Fruit fly (Drosophila melanogaster) whole organism, embryonic: Measurements from ENCODE around the gene faf.

Experiments
- Atf6 ChIP-seq: fragments of 200-800 bp; sonication (Bioruptor generic); IDR thresholded peaks from 2 replicates; pipeline ENCODE4 v1.3.6; 2022; ENCODE audit warnings: missing biosample characterization, missing genetic modification characterization
- BtbVII ChIP-seq: fragments of 200-800 bp; sonication (Bioruptor generic); optimal IDR thresholded peaks from 3 replicates; lab custom pipeline; 2017; ENCODE audit warnings: missing biosample characterization, mild to moderate bottlenecking, missing genetic modification characterization
- Bteb2 ChIP-seq: fragments of 200-800 bp; sonication (Bioruptor generic); optimal IDR thresholded peaks from 2 replicates; lab custom pipeline; 2016; ENCODE audit warnings: missing biosample characterization, missing genetic modification characterization
- CG11085 ChIP-seq: fragments of 200-800 bp; sonication (Bioruptor generic); IDR thresholded peaks from 2 replicates; pipeline ENCODE4 v1.3.6; 2022; ENCODE audit warnings: missing biosample characterization, missing genetic modification characterization
- CG11093 ChIP-seq: fragments of 200-800 bp; sonication (Bioruptor generic); IDR thresholded peaks from 3 replicates; pipeline ENCODE4 v1.3.6; 2022; ENCODE audit warnings: missing biosample characterization, missing genetic modification characterization
- CG12236 ChIP-seq: fragments of 200-800 bp; sonication (Bioruptor generic); optimal IDR thresholded peaks from 2 replicates; lab custom pipeline; 2016; ENCODE audit warnings: missing biosample characterization, missing genetic modification characterization
- CG12659 ChIP-seq: fragments of 200-800 bp; sonication (Bioruptor generic); optimal IDR thresholded peaks from 3 replicates; lab custom pipeline; 2017; ENCODE audit warnings: mild to moderate bottlenecking, missing biosample characterization, missing genetic modification reagents, missing genetic modification characterization
- CG12942 ChIP-seq: fragments of 200-800 bp; sonication (Bioruptor generic); optimal IDR thresholded peaks from 3 replicates; lab custom pipeline; 2016; ENCODE audit warnings: missing biosample characterization, missing genetic modification characterization
- CG13287 ChIP-seq: fragments of 200-800 bp; sonication (Bioruptor generic); IDR thresholded peaks from 2 replicates; pipeline ENCODE4 v1.3.6; 2022; ENCODE audit warnings: missing biosample characterization, missing genetic modification characterization; ENCODE audit not compliant: partially characterized antibody
- CG14014 ChIP-seq: fragments of 200-800 bp; sonication (Bioruptor generic); IDR thresholded peaks from 2 replicates; pipeline ENCODE4 v1.3.6; 2022; ENCODE audit warnings: missing biosample characterization, missing genetic modification characterization
- CG15073 ChIP-seq: fragments of 200-800 bp; sonication (Bioruptor generic); optimal IDR thresholded peaks from 2 replicates; lab custom pipeline; 2016; ENCODE audit warnings: missing biosample characterization, missing genetic modification characterization
- CG15514 ChIP-seq: fragments of 200-800 bp; sonication (Bioruptor generic); optimal IDR thresholded peaks from 3 replicates; lab custom pipeline; 2017; ENCODE audit warnings: missing biosample characterization, missing genetic modification characterization, mild to moderate bottlenecking, moderate library complexity, missing genetic modification reagents
- CG15696 ChIP-seq: fragments of 200-800 bp; sonication (Bioruptor generic); optimal IDR thresholded peaks from 2 replicates; lab custom pipeline; 2019; ENCODE audit warnings: missing biosample characterization, mild to moderate bottlenecking, missing genetic modification characterization, moderate library complexity
- CG1603 ChIP-seq: fragments of 200-800 bp; sonication (Bioruptor generic); optimal IDR thresholded peaks from 2 replicates; lab custom pipeline; 2019; ENCODE audit warnings: missing biosample characterization, mild to moderate bottlenecking, missing genetic modification characterization, moderate library complexity
- CG17186 ChIP-seq: fragments of 200-800 bp; sonication (Bioruptor generic); optimal IDR thresholded peaks from 3 replicates; lab custom pipeline; 2017; ENCODE audit warnings: missing biosample characterization, missing genetic modification reagents, missing genetic modification characterization
- CG18476 ChIP-seq: fragments of 200-800 bp; sonication (Bioruptor generic); optimal IDR thresholded peaks from 2 replicates; lab custom pipeline; 2016; ENCODE audit warnings: missing biosample characterization, mild to moderate bottlenecking, missing genetic modification characterization
- CG2116 ChIP-seq: fragments of 200-800 bp; sonication (Bioruptor generic); optimal IDR thresholded peaks from 3 replicates; lab custom pipeline; 2018; ENCODE audit warnings: missing biosample characterization, mild to moderate bottlenecking, missing genetic modification characterization
- CG2889 ChIP-seq: fragments of 200-800 bp; sonication (Bioruptor generic); IDR thresholded peaks from 3 replicates; pipeline ENCODE4 v1.3.6; 2022; ENCODE audit warnings: missing biosample characterization, missing genetic modification characterization
- CG30020 ChIP-seq: fragments of 200-800 bp; optimal IDR thresholded peaks from 2 replicates; lab custom pipeline; 2019; ENCODE audit warnings: missing biosample characterization, mild to moderate bottlenecking, missing genetic modification characterization, moderate library complexity
- CG3407 ChIP-seq: fragments of 200-800 bp; sonication (Bioruptor generic); optimal IDR thresholded peaks from 2 replicates; lab custom pipeline; 2018; ENCODE audit warnings: missing biosample characterization, mild to moderate bottlenecking, missing genetic modification characterization
- CG3847 ChIP-seq: fragments of 200-800 bp; sonication (Bioruptor generic); IDR thresholded peaks from 2 replicates; pipeline ENCODE4 v1.3.6; 2022; ENCODE audit warnings: missing biosample characterization, missing genetic modification characterization
- CG3995 ChIP-seq: fragments of 200-800 bp; sonication (Bioruptor generic); optimal IDR thresholded peaks from 3 replicates; lab custom pipeline; 2016; ENCODE audit warnings: missing biosample characterization, missing genetic modification characterization
- CG4854 ChIP-seq: fragments of 200-800 bp; sonication (Bioruptor generic); optimal IDR thresholded peaks from 2 replicates; lab custom pipeline; 2016; ENCODE audit warnings: missing biosample characterization, missing genetic modification characterization, inconsistent platforms
- CG7271 ChIP-seq: fragments of 200-800 bp; sonication (Bioruptor generic); optimal IDR thresholded peaks from 2 replicates; lab custom pipeline; 2018; ENCODE audit warnings: missing biosample characterization, mild to moderate bottlenecking, missing genetic modification characterization, moderate library complexity
- CHES-1-like ChIP-seq: fragments of 200-800 bp; sonication (Bioruptor generic); optimal IDR thresholded peaks from 2 replicates; lab custom pipeline; 2016; ENCODE audit warnings: missing biosample characterization, missing genetic modification characterization
- Doc3 ChIP-seq: fragments of 200-800 bp; sonication (Bioruptor generic); IDR thresholded peaks from 3 replicates; pipeline ENCODE4 v1.3.6; 2022; ENCODE audit warnings: missing biosample characterization, missing genetic modification characterization; ENCODE audit not compliant: partially characterized antibody
- Gug ChIP-seq: fragments of 200-800 bp; sonication (Bioruptor generic); IDR thresholded peaks from 4 replicates; pipeline ENCODE4 v1.3.6; 2022; ENCODE audit warnings: missing biosample characterization, missing genetic modification characterization
- Hr3 ChIP-seq: fragments of 200-800 bp; sonication (Bioruptor generic); optimal IDR thresholded peaks from 3 replicates; lab custom pipeline; 2016; ENCODE audit warnings: missing biosample characterization, missing genetic modification characterization
- Kr ChIP-seq: fragments of 200-800 bp; sonication (Bioruptor generic); optimal IDR thresholded peaks from 2 replicates; lab custom pipeline; 2017; ENCODE audit warnings: missing biosample characterization, mild to moderate bottlenecking, missing genetic modification characterization
- Meics ChIP-seq: fragments of 200-800 bp; sonication (Bioruptor generic); optimal IDR thresholded peaks from 2 replicates; lab custom pipeline; 2017; ENCODE audit warnings: missing biosample characterization, mild to moderate bottlenecking, missing genetic modification characterization
- Mes4 ChIP-seq: fragments of 200-800 bp; sonication (Bioruptor generic); optimal IDR thresholded peaks from 2 replicates; lab custom pipeline; 2016; ENCODE audit warnings: missing biosample characterization, missing genetic modification characterization
- Sry-δ ChIP-seq: fragments of 200-800 bp; sonication (Bioruptor generic); optimal IDR thresholded peaks from 2 replicates; lab custom pipeline; 2016; ENCODE audit warnings: missing biosample characterization, missing genetic modification characterization
- Ssrp ChIP-seq: fragments of 200-800 bp; sonication (Bioruptor generic); optimal IDR thresholded peaks from 2 replicates; lab custom pipeline; 2018; ENCODE audit warnings: missing biosample characterization, mild to moderate bottlenecking, missing genetic modification characterization, moderate library complexity
- TFAM ChIP-seq: fragments of 200-800 bp; sonication (Bioruptor generic); optimal IDR thresholded peaks from 2 replicates; lab custom pipeline; 2017; ENCODE audit warnings: missing biosample characterization, missing genetic modification characterization, inconsistent platforms
- Xrp1 ChIP-seq: fragments of 200-800 bp; sonication (Bioruptor generic); IDR thresholded peaks from 2 replicates; pipeline ENCODE4 v1.3.6; 2022; ENCODE audit warnings: missing biosample characterization, missing genetic modification characterization
- ase ChIP-seq: fragments of 200-800 bp; sonication (Bioruptor generic); IDR thresholded peaks from 3 replicates; pipeline ENCODE4 v1.3.6; 2022; ENCODE audit warnings: missing biosample characterization, missing genetic modification characterization
- dm ChIP-seq: fragments of 200-800 bp; sonication (Bioruptor generic); optimal IDR thresholded peaks from 3 replicates; lab custom pipeline; 2016; ENCODE audit warnings: missing biosample characterization, missing genetic modification characterization
- ewg ChIP-seq: fragments of 200-800 bp; sonication (Bioruptor generic); optimal IDR thresholded peaks from 3 replicates; lab custom pipeline; 2017; ENCODE audit warnings: mild to moderate bottlenecking, missing biosample characterization, missing genetic modification reagents, missing genetic modification characterization
- grau ChIP-seq: fragments of 200-800 bp; optimal IDR thresholded peaks from 3 replicates; lab custom pipeline; 2019; ENCODE audit warnings: missing biosample characterization, mild to moderate bottlenecking, missing genetic modification characterization, moderate library complexity
- gt ChIP-seq: fragments of 200-800 bp; sonication (Bioruptor generic); IDR thresholded peaks from 2 replicates; pipeline ENCODE4 v1.3.6; 2022; ENCODE audit warnings: missing biosample characterization, missing genetic modification characterization
- jing ChIP-seq: fragments of 200-800 bp; sonication (Bioruptor generic); optimal IDR thresholded peaks from 2 replicates; lab custom pipeline; 2018; ENCODE audit warnings: missing biosample characterization, mild to moderate bottlenecking, missing genetic modification characterization
- jumu ChIP-seq: fragments of 200-800 bp; sonication (Bioruptor generic); optimal IDR thresholded peaks from 3 replicates; lab custom pipeline; 2016; ENCODE audit warnings: missing biosample characterization, missing genetic modification characterization
- knrl ChIP-seq: fragments of 200-800 bp; sonication (Bioruptor generic); IDR thresholded peaks from 3 replicates; pipeline ENCODE4 v1.3.6; 2022; ENCODE audit warnings: missing biosample characterization, missing genetic modification characterization; ENCODE audit not compliant: partially characterized antibody
- pros ChIP-seq: fragments of 200-800 bp; sonication (Bioruptor generic); optimal IDR thresholded peaks from 3 replicates; lab custom pipeline; 2019; ENCODE audit warnings: missing biosample characterization, mild to moderate bottlenecking, missing genetic modification characterization, moderate library complexity
- pzg ChIP-seq: fragments of 200-800 bp; sonication (Bioruptor generic); optimal IDR thresholded peaks from 3 replicates; lab custom pipeline; 2018; ENCODE audit warnings: missing biosample characterization, mild to moderate bottlenecking, missing genetic modification characterization, moderate library complexity
- sna ChIP-seq: fragments of 200-800 bp; sonication (Bioruptor generic); IDR thresholded peaks from 2 replicates; pipeline ENCODE4 v1.3.6; 2022; ENCODE audit warnings: missing biosample characterization, missing genetic modification characterization; ENCODE audit not compliant: partially characterized antibody
- tna ChIP-seq: fragments of 200-800 bp; sonication (Bioruptor generic); IDR thresholded peaks from 2 replicates; pipeline ENCODE4 v1.3.6; 2022; ENCODE audit warnings: missing biosample characterization, missing genetic modification characterization; ENCODE audit not compliant: partially characterized antibody
- trem ChIP-seq: fragments of 200-800 bp; optimal IDR thresholded peaks from 3 replicates; lab custom pipeline; 2019; ENCODE audit warnings: missing biosample characterization, mild to moderate bottlenecking, missing genetic modification characterization, moderate library complexity
- zfh1 ChIP-seq: fragments of 200-800 bp; sonication (Bioruptor generic); IDR thresholded peaks from 3 replicates; pipeline ENCODE4 v1.3.6; 2022; ENCODE audit warnings: missing biosample characterization, missing genetic modification characterization

The faf gene

dm6 chr3R:31793664-31794417 lies 17.0 kb downstream of the faf start, which contains the start of the genes Mccc1 and Acf (continued):
- no peak for TF ChIP-seq dm (GFP tag; lab: Kevin White, UChicago)
- TF ChIP-seq Xrp1 (GFP tag; lab: Robert Waterston, UW): peak; percentile 54
- 0 out of 4 replicates have a peak, but pooled peaks have one; percentile 6 for TF ChIP-seq Gug (GFP tag; lab: Robert Waterston, UW)
- TF ChIP-seq Doc3 (GFP tag; lab: Robert Waterston, UW): peak; percentile 50; the same call in 2 of the 3 replicates
- TF ChIP-seq CG15073 (GFP tag; lab: Kevin White, UChicago): no peak
- peak; percentile 44 for TF ChIP-seq ewg (GFP tag; lab: Kevin White, UChicago)
- TF ChIP-seq ase (GFP tag; lab: Robert Waterston, UW): no peak
- no peak for TF ChIP-seq CG11085 (GFP tag; lab: Robert Waterston, UW)
- TF ChIP-seq jumu (GFP tag; lab: Kevin White, UChicago): peak; percentile 31
- TF ChIP-seq sna: peak; percentile 51; the same call in 1 of the 2 replicates
- TF ChIP-seq Sry-δ (GFP tag; lab: Kevin White, UChicago): peak; percentile 83
- TF ChIP-seq gt (GFP tag; lab: Robert Waterston, UW): no peak
- TF ChIP-seq CG12942 (GFP tag; lab: Kevin White, UChicago): peak; percentile 0
- TF ChIP-seq CHES-1-like (GFP tag; lab: Kevin White, UChicago): peak; percentile 53
- peak; percentile 21 for TF ChIP-seq Hr3 (GFP tag; lab: Kevin White, UChicago)
- TF ChIP-seq TFAM: no peak
- no peak for TF ChIP-seq Kr
- no peak for TF ChIP-seq Ssrp (tag; lab: Kevin White, UChicago)
- TF ChIP-seq CG30020: peak; percentile 54
- TF ChIP-seq tna (GFP tag; lab: Robert Waterston, UW): no peak
- peak; percentile 79 for TF ChIP-seq pzg (GFP tag; lab: Kevin White, UChicago)
- TF ChIP-seq CG14014 (GFP tag; lab: Robert Waterston, UW): 0 out of 2 replicates have a peak, but pooled peaks have one; percentile 15
- TF ChIP-seq CG13287: peak; percentile 76
- TF ChIP-seq CG7271 (tag; lab: Kevin White, UChicago): peak; percentile 12
- no peak for TF ChIP-seq BtbVII (GFP tag; lab: Kevin White, UChicago)
- peak; percentile 59 for TF ChIP-seq CG18476
- no peak for TF ChIP-seq Meics (GFP tag; lab: Kevin White, UChicago)
- no peak for TF ChIP-seq CG11093 (GFP tag; lab: Robert Waterston, UW)
- peak; percentile 54 for TF ChIP-seq trem (tag; lab: Kevin White, UChicago)
- no peak for TF ChIP-seq pros (GFP tag; lab: Kevin White, UChicago)
- TF ChIP-seq CG2889 (GFP tag; lab: Robert Waterston, UW): no peak
- peak; percentile 55 for TF ChIP-seq CG17186
- TF ChIP-seq CG3847 (GFP tag; lab: Robert Waterston, UW): peak; percentile 44; the same call in 1 of the 2 replicates
- no peak for TF ChIP-seq grau (tag; lab: Kevin White, UChicago)
- peak; percentile 37 for TF ChIP-seq CG12659 (GFP tag; lab: Kevin White, UChicago)
- TF ChIP-seq CG1603 (tag; lab: Kevin White, UChicago): peak; percentile 52
- TF ChIP-seq Bteb2 (GFP tag; lab: Kevin White, UChicago): peak; percentile 41
- TF ChIP-seq Atf6 (GFP tag; lab: Robert Waterston, UW): no peak
- TF ChIP-seq CG2116 (GFP tag; lab: Kevin White, UChicago): peak; percentile 84
- no peak for TF ChIP-seq CG15696 (tag; lab: Kevin White, UChicago)
- TF ChIP-seq CG12236: peak; percentile 25
- TF ChIP-seq CG15514: peak; percentile 89
- peak; percentile 37 for TF ChIP-seq CG3995 (GFP tag; lab: Kevin White, UChicago)
- no peak for TF ChIP-seq CG3407
- peak; percentile 2 for TF ChIP-seq Mes4
- TF ChIP-seq zfh1: peak; percentile 33; the same call in 1 of the 3 replicates
- no peak for TF ChIP-seq CG4854
- peak; percentile 65; the same call in 2 of the 3 replicates for TF ChIP-seq knrl (GFP tag; lab: Robert Waterston, UW)
- TF ChIP-seq jing (GFP tag; lab: Kevin White, UChicago): no peak
